Fruit fly (Drosophila melanogaster) whole organism, embryonic: ENCODE data around the gene Wsck.

Source experiments
- CG10267 ChIP-seq: fragments of 200-800 bp; sonication (Bioruptor generic); optimal IDR thresholded peaks from 2 replicates; lab custom pipeline; 2018; ENCODE audit warnings: missing biosample characterization, mild to moderate bottlenecking, missing genetic modification characterization, moderate library complexity
- CG10543 ChIP-seq: fragments of 200-800 bp; sonication (Bioruptor generic); optimal IDR thresholded peaks from 3 replicates; lab custom pipeline; 2017; ENCODE audit warnings: missing biosample characterization, mild to moderate bottlenecking, missing genetic modification characterization, moderate library complexity
- CG10565 ChIP-seq: fragments of 200-800 bp; sonication (Bioruptor generic); optimal IDR thresholded peaks from 3 replicates; lab custom pipeline; 2016; ENCODE audit warnings: missing biosample characterization, mild to moderate bottlenecking, missing genetic modification characterization
- CG12071 ChIP-seq: fragments of 200-800 bp; sonication (Bioruptor generic); optimal IDR thresholded peaks from 3 replicates; lab custom pipeline; 2018; ENCODE audit warnings: missing biosample characterization, mild to moderate bottlenecking, missing genetic modification characterization
- CG12155 ChIP-seq: fragments of 200-800 bp; sonication (Bioruptor generic); optimal IDR thresholded peaks from 3 replicates; lab custom pipeline; 2016; ENCODE audit warnings: missing biosample characterization, missing genetic modification characterization
- CG12299 ChIP-seq: fragments of 200-800 bp; sonication (Bioruptor generic); optimal IDR thresholded peaks from 2 replicates; lab custom pipeline; 2018; ENCODE audit warnings: missing biosample characterization, mild to moderate bottlenecking, missing genetic modification characterization
- CG13123 ChIP-seq: fragments of 200-800 bp; sonication (Bioruptor generic); optimal IDR thresholded peaks from 2 replicates; lab custom pipeline; 2016; ENCODE audit warnings: missing biosample characterization, missing genetic modification characterization
- CG13775 ChIP-seq: fragments of 200-800 bp; sonication (Bioruptor generic); optimal IDR thresholded peaks from 3 replicates; lab custom pipeline; 2017; ENCODE audit warnings: missing biosample characterization, mild to moderate bottlenecking, missing genetic modification characterization
- CG15011 ChIP-seq: fragments of 200-800 bp; sonication (Bioruptor generic); optimal IDR thresholded peaks from 3 replicates; lab custom pipeline; 2018; ENCODE audit warnings: missing biosample characterization, mild to moderate bottlenecking, missing genetic modification characterization
- CG1529 ChIP-seq: fragments of 200-800 bp; sonication (Bioruptor generic); optimal IDR thresholded peaks from 3 replicates; lab custom pipeline; 2018; ENCODE audit warnings: missing biosample characterization, missing genetic modification characterization
- CG17361 ChIP-seq: fragments of 200-800 bp; sonication (Bioruptor generic); IDR thresholded peaks from 3 replicates; pipeline ENCODE4 v1.3.6; 2022; ENCODE audit warnings: missing biosample characterization, missing genetic modification characterization
- CG17568 ChIP-seq: fragments of 200-800 bp; sonication (Bioruptor generic); optimal IDR thresholded peaks from 2 replicates; lab custom pipeline; 2018; ENCODE audit warnings: missing biosample characterization, mild to moderate bottlenecking, missing genetic modification characterization, moderate library complexity
- CG17829 ChIP-seq: fragments of 200-800 bp; optimal IDR thresholded peaks from 2 replicates; lab custom pipeline; 2019; ENCODE audit warnings: missing biosample characterization, mild to moderate bottlenecking, missing genetic modification characterization, moderate library complexity
- CG18262 ChIP-seq: fragments of 200-800 bp; optimal IDR thresholded peaks from 3 replicates; lab custom pipeline; 2019; ENCODE audit warnings: missing biosample characterization, mild to moderate bottlenecking, missing genetic modification characterization, moderate library complexity
- CG2120 ChIP-seq: fragments of 200-800 bp; sonication (Bioruptor generic); optimal IDR thresholded peaks from 3 replicates; lab custom pipeline; 2016; ENCODE audit warnings: missing biosample characterization, missing genetic modification characterization
- CG2712 ChIP-seq: fragments of 200-800 bp; optimal IDR thresholded peaks from 3 replicates; lab custom pipeline; 2019; ENCODE audit warnings: missing biosample characterization, mild to moderate bottlenecking, missing genetic modification characterization, moderate library complexity
- CG3281 ChIP-seq: fragments of 200-800 bp; sonication (Bioruptor generic); optimal IDR thresholded peaks from 3 replicates; lab custom pipeline; 2017; ENCODE audit warnings: missing biosample characterization, mild to moderate bottlenecking, missing genetic modification characterization
- CG33213 ChIP-seq: fragments of 200-800 bp; sonication (Bioruptor generic); optimal IDR thresholded peaks from 3 replicates; lab custom pipeline; 2016; ENCODE audit warnings: missing biosample characterization, missing genetic modification characterization
- CG4328 ChIP-seq: fragments of 200-800 bp; sonication (Bioruptor generic); optimal IDR thresholded peaks from 3 replicates; lab custom pipeline; 2017; ENCODE audit warnings: missing biosample characterization, missing genetic modification reagents, missing genetic modification characterization
- CG43689 ChIP-seq: fragments of 200-800 bp; sonication (Bioruptor generic); IDR thresholded peaks from 2 replicates; pipeline ENCODE4 v1.3.6; 2022; ENCODE audit warnings: missing biosample characterization, missing genetic modification characterization
- CG4617 ChIP-seq: fragments of 200-800 bp; sonication (Bioruptor generic); optimal IDR thresholded peaks from 3 replicates; lab custom pipeline; 2016; ENCODE audit warnings: missing biosample characterization, missing genetic modification characterization, borderline replicate concordance
- CG5953 ChIP-seq: fragments of 200-800 bp; sonication (Bioruptor generic); IDR thresholded peaks from 2 replicates; pipeline ENCODE4 v1.3.6; 2022; ENCODE audit warnings: missing biosample characterization, missing genetic modification characterization
- CG6791 ChIP-seq: fragments of 200-800 bp; sonication (Bioruptor generic); IDR thresholded peaks from 3 replicates; pipeline ENCODE4 v1.3.6; 2022; ENCODE audit warnings: missing biosample characterization, missing genetic modification characterization; ENCODE audit not compliant: partially characterized antibody
- CG7786 ChIP-seq: fragments of 200-800 bp; sonication (Bioruptor generic); optimal IDR thresholded peaks from 2 replicates; lab custom pipeline; 2016; ENCODE audit warnings: missing biosample characterization, missing genetic modification characterization
- CG8359 ChIP-seq: fragments of 200-800 bp; sonication (Bioruptor generic); optimal IDR thresholded peaks from 2 replicates; lab custom pipeline; 2017; ENCODE audit warnings: missing biosample characterization, mild to moderate bottlenecking, missing genetic modification characterization, borderline replicate concordance
- CG8765 ChIP-seq: fragments of 200-800 bp; sonication (Bioruptor generic); IDR thresholded peaks from 2 replicates; pipeline ENCODE4 v1.3.6; 2022; ENCODE audit warnings: missing biosample characterization, missing genetic modification characterization
- CG9876 ChIP-seq: fragments of 200-800 bp; sonication (Bioruptor generic); optimal IDR thresholded peaks from 2 replicates; lab custom pipeline; 2016; ENCODE audit warnings: missing biosample characterization, missing genetic modification characterization
- Dp ChIP-seq: fragments of 200-800 bp; sonication (Bioruptor generic); optimal IDR thresholded peaks from 2 replicates; lab custom pipeline; 2018; ENCODE audit warnings: missing biosample characterization, mild to moderate bottlenecking, missing genetic modification characterization, moderate library complexity
- Drgx ChIP-seq: fragments of 200-800 bp; sonication (Bioruptor generic); IDR thresholded peaks from 2 replicates; pipeline ENCODE4 v1.3.6; 2022; ENCODE audit warnings: missing biosample characterization, missing genetic modification characterization
- Gug ChIP-seq: fragments of 200-800 bp; sonication (Bioruptor generic); IDR thresholded peaks from 4 replicates; pipeline ENCODE4 v1.3.6; 2022; ENCODE audit warnings: missing biosample characterization, missing genetic modification characterization
- HLH3B ChIP-seq: fragments of 200-800 bp; sonication (Bioruptor generic); IDR thresholded peaks from 2 replicates; pipeline ENCODE4 v1.3.6; 2022; ENCODE audit warnings: missing biosample characterization, missing genetic modification characterization
- HLHmδ ChIP-seq: fragments of 200-800 bp; sonication (Bioruptor generic); optimal IDR thresholded peaks from 2 replicates; lab custom pipeline; 2018; ENCODE audit warnings: missing biosample characterization, mild to moderate bottlenecking, missing genetic modification characterization, moderate library complexity
- Med ChIP-seq: fragments of 200-800 bp; sonication (Bioruptor generic); peaks from one replicate; lab custom pipeline; 2016; ENCODE audit warnings: missing biosample characterization, missing genetic modification characterization, mild to moderate bottlenecking, inconsistent platforms, moderate library complexity
- Stat92E ChIP-seq, 3 experiments: fragments of >200 bp in 2 of 3; fragments of 200-800 bp in 1 of 3; sonication (Bioruptor generic) in 1 of 3; optimal IDR thresholded peaks; 2 replicates each; lab custom pipeline; 2017 to 2019; ENCODE audit warnings: missing biosample characterization in 3 of 3, missing genetic modification characterization in 3 of 3, mild to moderate bottlenecking in 1 of 3, moderate library complexity in 1 of 3
- Xbp1 ChIP-seq: fragments of 200-800 bp; sonication (Bioruptor generic); optimal IDR thresholded peaks from 3 replicates; lab custom pipeline; 2016; ENCODE audit warnings: missing biosample characterization, mild to moderate bottlenecking, missing genetic modification characterization
- caup ChIP-seq: fragments of 200-800 bp; sonication (Bioruptor generic); optimal IDR thresholded peaks from 3 replicates; lab custom pipeline; 2017; ENCODE audit warnings: missing biosample characterization, mild to moderate bottlenecking, missing genetic modification characterization, moderate library complexity; ENCODE audit not compliant: severe bottlenecking
- crol ChIP-seq: fragments of 200-800 bp; sonication (Bioruptor generic); IDR thresholded peaks from 2 replicates; pipeline ENCODE4 v1.3.6; 2022; ENCODE audit warnings: missing biosample characterization, missing genetic modification characterization
- dmrt99B ChIP-seq: fragments of 200-800 bp; sonication (Bioruptor generic); optimal IDR thresholded peaks from 2 replicates; lab custom pipeline; 2018; ENCODE audit warnings: missing biosample characterization, mild to moderate bottlenecking, missing genetic modification characterization, moderate library complexity
- eyg ChIP-seq: fragments of 200-800 bp; sonication (Bioruptor generic); optimal IDR thresholded peaks from 3 replicates; lab custom pipeline; 2016; ENCODE audit warnings: missing biosample characterization, missing genetic modification characterization
- gcm2 ChIP-seq: fragments of 200-800 bp; sonication (Bioruptor generic); optimal IDR thresholded peaks from 2 replicates; lab custom pipeline; 2016; ENCODE audit warnings: missing biosample characterization, missing genetic modification characterization
- h ChIP-seq: fragments of >200 bp; optimal IDR thresholded peaks from 2 replicates; lab custom pipeline; 2017
- hbn ChIP-seq: fragments of 200-800 bp; sonication (Bioruptor generic); IDR thresholded peaks from 2 replicates; pipeline ENCODE4 v1.3.6; 2022; ENCODE audit warnings: missing biosample characterization, missing genetic modification characterization; ENCODE audit not compliant: partially characterized antibody
- kah ChIP-seq: fragments of 200-800 bp; sonication (Bioruptor generic); optimal IDR thresholded peaks from 2 replicates; lab custom pipeline; 2018; ENCODE audit warnings: missing biosample characterization, mild to moderate bottlenecking, missing genetic modification characterization
- lbe ChIP-seq: fragments of 200-800 bp; sonication (Bioruptor generic); optimal IDR thresholded peaks from 2 replicates; lab custom pipeline; 2016; ENCODE audit warnings: missing biosample characterization, mild to moderate bottlenecking, missing genetic modification characterization
- nerfin-2 ChIP-seq: fragments of 200-800 bp; sonication (Bioruptor generic); IDR thresholded peaks from 2 replicates; pipeline ENCODE4 v1.3.6; 2022; ENCODE audit warnings: missing biosample characterization, missing genetic modification characterization; ENCODE audit not compliant: partially characterized antibody
- sc ChIP-seq, 3 experiments: fragments of >200 bp in 2 of 3; fragments of 200-800 bp in 1 of 3; sonication (Bioruptor generic) in 1 of 3; optimal IDR thresholded peaks; 2 replicates in 2 of 3; 3 replicates in 1 of 3; lab custom pipeline; 2017; ENCODE audit warnings: mild to moderate bottlenecking in 1 of 3, missing biosample characterization in 1 of 3, missing genetic modification characterization in 1 of 3, missing genetic modification reagents in 1 of 3
- seq ChIP-seq: fragments of 200-800 bp; sonication (Bioruptor generic); IDR thresholded peaks from 2 replicates; pipeline ENCODE4 v1.3.6; 2022; ENCODE audit warnings: missing biosample characterization, missing genetic modification characterization
- stwl ChIP-seq: fragments of 200-800 bp; sonication (Bioruptor generic); optimal IDR thresholded peaks from 3 replicates; lab custom pipeline; 2018; ENCODE audit warnings: missing biosample characterization, mild to moderate bottlenecking, missing genetic modification characterization, moderate library complexity
- trem ChIP-seq: fragments of 200-800 bp; optimal IDR thresholded peaks from 3 replicates; lab custom pipeline; 2019; ENCODE audit warnings: missing biosample characterization, mild to moderate bottlenecking, missing genetic modification characterization, moderate library complexity
- trh ChIP-seq: fragments of 200-800 bp; sonication (Bioruptor generic); optimal IDR thresholded peaks from 2 replicates; lab custom pipeline; 2016; ENCODE audit warnings: missing biosample characterization, missing genetic modification characterization
- z ChIP-seq: fragments of 200-800 bp; sonication (Bioruptor generic); IDR thresholded peaks from 3 replicates; pipeline ENCODE4 v1.3.6; 2022; ENCODE audit warnings: missing biosample characterization, missing genetic modification characterization

Wsck gene

dm6 chr3R:24582669-24582995 lies 47.2 kb downstream of the Wsck start, which contains the start of gene REPTOR (continued):
- TF ChIP-seq sc (optimal IDR thresholded peaks at IDR 0.05; lab: Kevin White, UChicago) (no peak), sc (GFP tag; optimal IDR thresholded peaks at IDR 0.05; lab: Kevin White, UChicago) (no peak), CG8359 (GFP tag; lab: Kevin White, UChicago) (no peak), crol (GFP tag; lab: Robert Waterston, UW) (no peak), CG6791 (GFP tag; lab: Robert Waterston, UW) (no peak), CG1529 (GFP tag; lab: Kevin White, UChicago) (peak; percentile 40), lbe (GFP tag; lab: Kevin White, UChicago) (peak; percentile 53), z (GFP tag; lab: Robert Waterston, UW) (no peak), Dp (peak; percentile 99), trem (tag; lab: Kevin White, UChicago) (peak; percentile 61), CG13123 (GFP tag; lab: Kevin White, UChicago) (no peak), trh (GFP tag; lab: Kevin White, UChicago) (no peak), CG7786 (GFP tag; lab: Kevin White, UChicago) (peak; percentile 5), CG10267 (tag; lab: Kevin White, UChicago) (peak; percentile 98), eyg (GFP tag; lab: Kevin White, UChicago) (no peak), CG5953 (GFP tag; lab: Robert Waterston, UW) (no peak), CG10565 (GFP tag; lab: Kevin White, UChicago) (no peak), CG2712 (tag; lab: Kevin White, UChicago) (peak; percentile 27), CG12299 (no peak), CG33213 (GFP tag; lab: Kevin White, UChicago) (peak; percentile 49), dmrt99B (tag; lab: Kevin White, UChicago) (no peak), Drgx (GFP tag; lab: Robert Waterston, UW) (no peak), CG8765 (no peak), Xbp1 (no peak), CG43689 (GFP tag; lab: Robert Waterston, UW) (no peak), CG12071 (GFP tag; lab: Kevin White, UChicago) (peak; percentile 8), CG17568 (peak; percentile 34), Stat92E (GFP tag; optimal IDR thresholded peaks at IDR 0.05; lab: Kevin White, UChicago) (peak in 1 of 3 experiments; percentile 55), CG15011 (GFP tag; lab: Kevin White, UChicago) (peak; percentile 31), hbn (GFP tag; lab: Robert Waterston, UW) (no peak), CG4617 (GFP tag; lab: Kevin White, UChicago) (peak; percentile 51), HLHmδ (GFP tag; lab: Kevin White, UChicago) (peak; percentile 45), CG17361 (GFP tag; lab: Robert Waterston, UW) (no peak), CG3281 (GFP tag; lab: Kevin White, UChicago) (peak; percentile 45), CG13775 (GFP tag; lab: Kevin White, UChicago) (no peak), Med (GFP tag; lab: Kevin White, UChicago) (peak; percentile 92), CG10543 (GFP tag; lab: Kevin White, UChicago) (peak; percentile 75), CG9876 (GFP tag; lab: Kevin White, UChicago) (no peak), Gug (no peak), CG17829 (peak; percentile 63), kah (GFP tag; lab: Kevin White, UChicago) (peak; percentile 75), HLH3B (GFP tag; lab: Robert Waterston, UW) (no peak), gcm2 (peak; percentile 45), caup (peak; percentile 70), stwl (peak; percentile 93), CG18262 (peak; percentile 36), h (no peak), seq (GFP tag; lab: Robert Waterston, UW) (no peak), nerfin-2 (GFP tag; lab: Robert Waterston, UW) (no peak), CG12155 (GFP tag; lab: Kevin White, UChicago) (peak; percentile 50), CG4328 (GFP tag; lab: Kevin White, UChicago) (no peak), CG2120 (GFP tag; lab: Kevin White, UChicago) (peak; percentile 13)
